Fruit fly (Drosophila melanogaster): ENCODE results near the gene Cpr76Ba.
A peak's percentile ranks its signal among the peaks of the same experiment; 100 is the strongest.

Cpr76Ba gene

DNA sequence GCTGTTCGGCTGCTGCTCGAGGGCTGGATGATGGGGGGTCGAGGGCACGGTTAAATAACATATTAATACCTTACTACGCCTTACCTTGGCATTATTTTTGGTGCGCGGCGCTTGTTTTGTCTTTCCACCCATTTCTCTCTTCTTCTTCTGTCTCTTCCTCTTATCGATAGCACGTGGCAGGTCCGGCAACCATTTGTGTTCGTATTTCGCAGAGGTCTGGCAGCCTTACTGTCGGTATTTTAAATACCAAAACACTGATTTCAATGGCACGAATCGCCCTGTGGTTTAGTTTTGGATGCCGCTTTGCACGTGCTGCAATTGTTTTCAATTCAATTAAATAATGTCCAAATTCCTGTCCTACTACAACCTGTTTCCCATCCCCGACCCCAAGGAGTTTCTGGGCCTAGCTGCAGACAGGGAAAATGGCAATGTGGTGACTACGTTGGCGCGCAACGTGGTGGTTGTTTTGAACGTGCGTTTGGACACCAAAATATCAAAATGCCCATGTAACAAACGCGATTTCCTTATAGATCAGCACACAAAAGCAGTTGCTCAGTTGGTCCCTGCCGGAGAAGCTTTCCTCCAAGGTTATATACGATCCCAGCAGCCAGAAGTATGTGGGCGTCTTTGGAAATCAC is 34.1 kb upstream of the Cpr76Ba start, which contains the start of the genes Ltn1 and CG9300 (continued):
- TF ChIP-seq CG3163 (GFP tag; optimal IDR thresholded peaks at IDR 0.05) = peak; percentile 18
- TF ChIP-seq pnt (GFP tag; optimal IDR thresholded peaks at IDR 0.05) = no peak
- TF ChIP-seq slbo (GFP tag; IDR thresholded peaks at IDR 0.05) = peak; percentile 25; the same call in 1 of the 2 replicates
- TF ChIP-seq Xbp1 (GFP tag; optimal IDR thresholded peaks at IDR 0.05) = peak; percentile 33
- peak; percentile 30 for TF ChIP-seq shn (GFP tag; optimal IDR thresholded peaks at IDR 0.05)
- peak; percentile 14 for TF ChIP-seq CG2116 (GFP tag; optimal IDR thresholded peaks at IDR 0.05)
- TF ChIP-seq E2f2 (GFP tag; IDR thresholded peaks at IDR 0.05) = peak; percentile 67
- TF ChIP-seq CG9817 (tag; optimal IDR thresholded peaks at IDR 0.05) = peak; percentile 6
- peak; percentile 0 for TF ChIP-seq vfl (GFP tag; optimal IDR thresholded peaks at IDR 0.05)
- TF ChIP-seq pb (GFP tag; optimal IDR thresholded peaks at IDR 0.05) = peak; percentile 44
- no peak for TF ChIP-seq CG4360 (GFP tag; IDR thresholded peaks at IDR 0.05)
- TF ChIP-seq sisA (GFP tag; IDR thresholded peaks at IDR 0.05) = no peak
- TF ChIP-seq Antp (GFP tag; optimal IDR thresholded peaks at IDR 0.05) = peak; percentile 23
- TF ChIP-seq ato (GFP tag; IDR thresholded peaks at IDR 0.05; ENCODE audit: partially characterized antibody) = 0 out of 2 replicates have a peak, but pooled peaks have one; percentile 5
- TF ChIP-seq Dip2 (GFP tag; IDR thresholded peaks at IDR 0.05) = no peak
- TF ChIP-seq dmrt11E (tag; optimal IDR thresholded peaks at IDR 0.05) = peak; percentile 3
- TF ChIP-seq stwl (tag; optimal IDR thresholded peaks at IDR 0.05) = peak; percentile 81
- no peak for TF ChIP-seq corto (GFP tag; optimal IDR thresholded peaks at IDR 0.05)
- peak; percentile 51; the same call in 2 of the 3 replicates for TF ChIP-seq CG16813 (GFP tag; IDR thresholded peaks at IDR 0.05; ENCODE audit: partially characterized antibody)
- TF ChIP-seq sna (GFP tag; IDR thresholded peaks at IDR 0.05; ENCODE audit: partially characterized antibody) = peak; percentile 57; the same call in 1 of the 2 replicates
- no peak for TF ChIP-seq CG8359 (GFP tag; optimal IDR thresholded peaks at IDR 0.05; ENCODE audit: borderline replicate concordance)
- TF ChIP-seq rib (GFP tag; IDR thresholded peaks at IDR 0.05) = no peak
- TF ChIP-seq BEAF-32 (GFP tag; optimal IDR thresholded peaks at IDR 0.05) = peak; percentile 69
- TF ChIP-seq HLHmδ (GFP tag; optimal IDR thresholded peaks at IDR 0.05) = peak; percentile 74
- TF ChIP-seq CG7357 (GFP tag; IDR thresholded peaks at IDR 0.05) = no peak
- peak; percentile 50 for TF ChIP-seq Mes4 (GFP tag; optimal IDR thresholded peaks at IDR 0.05)
- TF ChIP-seq CG11093 (GFP tag; IDR thresholded peaks at IDR 0.05) = no peak
- TF ChIP-seq CG12155 (GFP tag; optimal IDR thresholded peaks at IDR 0.05) = peak; percentile 6
- peak; percentile 17 for TF ChIP-seq Hsf (GFP tag; optimal IDR thresholded peaks at IDR 0.05)
- peak; percentile 57; the same call in 1 of the 2 replicates for TF ChIP-seq unc-4 (GFP tag; IDR thresholded peaks at IDR 0.05; ENCODE audit: partially characterized antibody)
- TF ChIP-seq insv (GFP tag; optimal IDR thresholded peaks at IDR 0.05) = peak in 1 of 2 experiments; percentile 55
- no peak for TF ChIP-seq peb (GFP tag; IDR thresholded peaks at IDR 0.05)
- TF ChIP-seq MESR4 (GFP tag; optimal IDR thresholded peaks at IDR 0.05) = peak; percentile 91
- TF ChIP-seq crp (GFP tag; optimal IDR thresholded peaks at IDR 0.05) = peak in 1 of 2 experiments; percentile 17
- TF ChIP-seq pzg (GFP tag; optimal IDR thresholded peaks at IDR 0.05) = peak; percentile 95
- TF ChIP-seq cwo (GFP tag; optimal IDR thresholded peaks at IDR 0.05) = peak; percentile 98
- TF ChIP-seq mld (GFP tag; IDR thresholded peaks at IDR 0.05; ENCODE audit: partially characterized antibody) = 0 out of 3 replicates have a peak, but pooled peaks have one; percentile 33
- peak; percentile 52; the same call in 1 of the 2 replicates for TF ChIP-seq sob (GFP tag; IDR thresholded peaks at IDR 0.05)
- peak; percentile 21 for TF ChIP-seq crc (GFP tag; optimal IDR thresholded peaks at IDR 0.05)
- peak; percentile 52; the same call in 1 of the 2 replicates for TF ChIP-seq wdn (GFP tag; IDR thresholded peaks at IDR 0.05)
- 0 out of 2 replicates have a peak, but pooled peaks have one; percentile 33 for TF ChIP-seq tna (GFP tag; IDR thresholded peaks at IDR 0.05; ENCODE audit: partially characterized antibody)
- peak; percentile 72 for TF ChIP-seq cad (GFP tag; optimal IDR thresholded peaks at IDR 0.05)
- peak; percentile 74 for TF ChIP-seq CG15514 (GFP tag; optimal IDR thresholded peaks at IDR 0.05)
- TF ChIP-seq CG4424 (GFP tag; optimal IDR thresholded peaks at IDR 0.05) = peak; percentile 4
- TF ChIP-seq Sin3A (optimal IDR thresholded peaks at IDR 0.05) = peak; percentile 83
- TF ChIP-seq CG3838 (GFP tag; optimal IDR thresholded peaks at IDR 0.05) = peak; percentile 10
- TF ChIP-seq wek (GFP tag; optimal IDR thresholded peaks at IDR 0.05) = peak; percentile 40
- TF ChIP-seq CG9876 (GFP tag; optimal IDR thresholded peaks at IDR 0.05) = no peak

All from whole organism, embryonic.